Worm (Caenorhabditis elegans) whole organism, L4 larva: ENCODE measurements around the gene srx-137.
A peak's percentile ranks its signal among the peaks of the same experiment; 100 is the strongest.

ENCODE experiments used
- D1046.2 ChIP-seq: fragments of 200-800 bp; sonication (Bioruptor generic); IDR thresholded peaks from 2 replicates; pipeline ENCODE4 v1.3.6; 2022; ENCODE audit warnings: missing genetic modification characterization, missing compliant biosample characterization
- F10B5.3 ChIP-seq: sonication (generic microtip); optimal IDR thresholded peaks from 2 replicates; lab custom pipeline; 2016; ENCODE audit warnings: mild to moderate bottlenecking, missing genetic modification characterization, missing compliant biosample characterization
- F37D6.2 ChIP-seq: sonication (generic microtip); optimal IDR thresholded peaks from 2 replicates; lab custom pipeline; 2016; ENCODE audit warnings: mild to moderate bottlenecking, missing genetic modification characterization, missing compliant biosample characterization
- F44E2.7 ChIP-seq: fragments of 200-800 bp; sonication (Bioruptor generic); IDR thresholded peaks from 2 replicates; pipeline ENCODE4 v2.1.2; 2022; ENCODE audit warnings: missing genetic modification characterization, missing compliant biosample characterization
- F49E8.2 ChIP-seq: sonication (generic microtip); optimal IDR thresholded peaks from 2 replicates; lab custom pipeline; 2016; ENCODE audit warnings: missing compliant biosample characterization, mild to moderate bottlenecking, missing genetic modification characterization, borderline replicate concordance
- R02D3.7 ChIP-seq: fragments of 150-350 bp; sonication (generic microtip); optimal IDR thresholded peaks from 3 replicates; lab custom pipeline; 2014; ENCODE audit warnings: missing biosample characterization, missing genetic modification characterization
- T26A8.4 ChIP-seq: fragments of 200-800 bp; sonication (Bioruptor generic); IDR thresholded peaks from 2 replicates; pipeline ENCODE4 v1.3.6; 2022; ENCODE audit warnings: missing genetic modification characterization, missing compliant biosample characterization
- Y105C5A.15 ChIP-seq: fragments of 200-800 bp; sonication (Bioruptor generic); IDR thresholded peaks from 2 replicates; pipeline ENCODE4 v1.3.6; 2022; ENCODE audit warnings: missing genetic modification characterization, missing compliant biosample characterization
- Y5F2A.4 ChIP-seq: fragments of 200-800 bp; sonication (Bioruptor generic); optimal IDR thresholded peaks from 2 replicates; lab custom pipeline; 2018; ENCODE audit warnings: mild to moderate bottlenecking, missing genetic modification characterization, missing compliant biosample characterization
- ZK546.5 ChIP-seq, 2 experiments: sonication (generic microtip); optimal IDR thresholded peaks; 2 replicates each; lab custom pipeline; 2017; ENCODE audit warnings: missing biosample characterization in 2 of 2, missing genetic modification characterization in 2 of 2
- aha-1 ChIP-seq: fragments of 150-350 bp; peaks from one replicate; lab custom pipeline; 2014; ENCODE audit warnings: missing biosample characterization, missing genetic modification characterization
- aly-2 ChIP-seq: sonication (generic microtip); optimal IDR thresholded peaks from 2 replicates; lab custom pipeline; 2018; ENCODE audit warnings: missing biosample characterization, missing genetic modification characterization
- ama-1 ChIP-seq: fragments of 150-350 bp; optimal IDR thresholded peaks from 2 replicates; lab custom pipeline; 2014; ENCODE audit warnings: inconsistent platforms, mixed read lengths
- attf-4 ChIP-seq: sonication (generic microtip); optimal IDR thresholded peaks from 3 replicates; lab custom pipeline; 2017; ENCODE audit warnings: missing biosample characterization, missing genetic modification characterization
- ceh-28 ChIP-seq: fragments of 150-350 bp; optimal IDR thresholded peaks from 2 replicates; lab custom pipeline; 2014; ENCODE audit warnings: missing biosample characterization, missing genetic modification reagents, missing genetic modification characterization
- ceh-32 ChIP-seq: sonication (generic microtip); optimal IDR thresholded peaks from 2 replicates; lab custom pipeline; 2016; ENCODE audit warnings: mild to moderate bottlenecking, missing genetic modification characterization, missing compliant biosample characterization; ENCODE audit not compliant: poor library complexity
- ceh-44 ChIP-seq: fragments of 200-800 bp; sonication (Bioruptor generic); IDR thresholded peaks from 2 replicates; pipeline ENCODE4 v1.3.6; 2022; ENCODE audit warnings: missing genetic modification reagents, missing genetic modification characterization, missing compliant biosample characterization
- ceh-82 ChIP-seq: sonication (generic microtip); optimal IDR thresholded peaks from 2 replicates; lab custom pipeline; 2017; ENCODE audit warnings: missing biosample characterization, missing genetic modification characterization
- cey-2 ChIP-seq: sonication (generic microtip); optimal IDR thresholded peaks from 3 replicates; lab custom pipeline; 2017; ENCODE audit warnings: missing genetic modification characterization, mild to moderate bottlenecking, missing compliant biosample characterization, antibody characterized with exemption, borderline replicate concordance; ENCODE audit not compliant: insufficient read depth
- daf-16 ChIP-seq, 3 experiments: sonication (generic microtip); optimal IDR thresholded peaks; 2 replicates each; lab custom pipeline; 2016 to 2017; ENCODE audit warnings: missing genetic modification characterization in 3 of 3, missing genetic modification reagents in 3 of 3, mild to moderate bottlenecking in 2 of 3, missing compliant biosample characterization in 2 of 3, missing biosample characterization in 1 of 3, moderate library complexity in 1 of 3
- daf-19 ChIP-seq: fragments of 200-800 bp; sonication (Bioruptor generic); conservative IDR thresholded peaks from 2 replicates; pipeline ENCODE4 v1.3.6; 2022; ENCODE audit warnings: missing genetic modification characterization, missing compliant biosample characterization
- dmd-8 ChIP-seq: fragments of 200-800 bp; sonication (Bioruptor generic); IDR thresholded peaks from 2 replicates; pipeline ENCODE4 v1.3.6; 2022; ENCODE audit warnings: missing genetic modification characterization, missing compliant biosample characterization
- dpl-1 ChIP-seq: fragments of 150-350 bp; optimal IDR thresholded peaks from 2 replicates; lab custom pipeline; 2014; ENCODE audit warnings: missing biosample characterization, missing genetic modification reagents, missing genetic modification characterization
- duxl-1 ChIP-seq: sonication (generic microtip); optimal IDR thresholded peaks from 2 replicates; lab custom pipeline; 2016; ENCODE audit warnings: mild to moderate bottlenecking, missing genetic modification characterization, moderate library complexity, missing compliant biosample characterization; ENCODE audit not compliant: poor library complexity
- dve-1 ChIP-seq: sonication (generic microtip); optimal IDR thresholded peaks from 2 replicates; lab custom pipeline; 2017; ENCODE audit warnings: antibody characterized with exemption, mild to moderate bottlenecking, missing genetic modification characterization, missing compliant biosample characterization; ENCODE audit not compliant: insufficient read depth
- fos-1 ChIP-seq: fragments of 150-350 bp; optimal IDR thresholded peaks from 2 replicates; lab custom pipeline; 2014; ENCODE audit warnings: missing biosample characterization, missing genetic modification characterization
- gei-8 ChIP-seq: fragments of 200-800 bp; sonication (Bioruptor generic); optimal IDR thresholded peaks from 2 replicates; lab custom pipeline; 2018; ENCODE audit warnings: mild to moderate bottlenecking, missing genetic modification characterization, missing compliant biosample characterization
- hlh-30 ChIP-seq: sonication (generic microtip); optimal IDR thresholded peaks from 2 replicates; lab custom pipeline; 2017; ENCODE audit warnings: antibody characterized with exemption, mild to moderate bottlenecking, missing genetic modification characterization, missing compliant biosample characterization; ENCODE audit not compliant: insufficient read depth
- lim-7 ChIP-seq: fragments of 200-800 bp; sonication (Bioruptor generic); IDR thresholded peaks from 2 replicates; pipeline ENCODE4 v1.3.6; 2022; ENCODE audit warnings: missing genetic modification characterization, missing compliant biosample characterization
- lin-29 ChIP-seq: fragments of 200-800 bp; sonication (Bioruptor generic); IDR thresholded peaks from 2 replicates; pipeline ENCODE4 v1.3.6; 2022; ENCODE audit warnings: missing genetic modification reagents, missing genetic modification characterization, missing compliant biosample characterization
- lin-39 ChIP-seq: fragments of 150-350 bp; optimal IDR thresholded peaks from 2 replicates; lab custom pipeline; 2014; ENCODE audit warnings: missing biosample characterization, missing genetic modification reagents, missing genetic modification characterization
- madf-5 ChIP-seq, 2 experiments: fragments of 200-800 bp; sonication (Bioruptor generic); IDR thresholded peaks; 2 replicates each; pipeline ENCODE4 v1.3.6; 2022; ENCODE audit warnings: missing compliant biosample characterization in 2 of 2, missing genetic modification characterization in 2 of 2
- mes-2 ChIP-seq: sonication (generic microtip); optimal IDR thresholded peaks from 2 replicates; lab custom pipeline; 2016; ENCODE audit warnings: missing genotype, mild to moderate bottlenecking, missing genetic modification characterization, missing compliant biosample characterization; ENCODE audit not compliant: poor library complexity, severe bottlenecking
- nhr-10 ChIP-seq: fragments of 150-350 bp; optimal IDR thresholded peaks from 2 replicates; lab custom pipeline; 2014; ENCODE audit warnings: missing biosample characterization, missing genetic modification characterization
- nhr-11 ChIP-seq: fragments of 150-350 bp; optimal IDR thresholded peaks from 2 replicates; lab custom pipeline; 2014; ENCODE audit warnings: missing biosample characterization, missing genetic modification characterization
- nhr-25 ChIP-seq: sonication (generic microtip); optimal IDR thresholded peaks from 2 replicates; lab custom pipeline; 2017; ENCODE audit warnings: missing genetic modification characterization, mild to moderate bottlenecking, missing compliant biosample characterization, antibody characterized with exemption, moderate library complexity, borderline replicate concordance; ENCODE audit not compliant: insufficient read depth
- nhr-41 ChIP-seq: fragments of 200-800 bp; sonication (Bioruptor generic); IDR thresholded peaks from 2 replicates; pipeline ENCODE4 v1.3.6; 2022; ENCODE audit warnings: missing genetic modification reagents, missing genetic modification characterization, missing compliant biosample characterization
- nhr-42 ChIP-seq: fragments of 200-800 bp; sonication (Bioruptor generic); IDR thresholded peaks from 2 replicates; pipeline ENCODE4 v1.3.6; 2022; ENCODE audit warnings: missing genetic modification characterization, missing compliant biosample characterization
- nhr-48 ChIP-seq: sonication (generic microtip); optimal IDR thresholded peaks from 2 replicates; lab custom pipeline; 2016; ENCODE audit warnings: mild to moderate bottlenecking, missing genetic modification characterization, missing compliant biosample characterization
- nhr-6 ChIP-seq: fragments of 150-350 bp; optimal IDR thresholded peaks from 2 replicates; lab custom pipeline; 2014; ENCODE audit warnings: missing biosample characterization, missing genetic modification characterization
- pqm-1 ChIP-seq: sonication (generic microtip); optimal IDR thresholded peaks from 2 replicates; lab custom pipeline; 2017; ENCODE audit warnings: missing biosample characterization, missing genetic modification characterization
- rbr-2 ChIP-seq: sonication (generic microtip); optimal IDR thresholded peaks from 2 replicates; lab custom pipeline; 2016; ENCODE audit warnings: missing genotype, missing genetic modification characterization, missing compliant biosample characterization
- saeg-2 ChIP-seq: fragments of 200-800 bp; sonication (Bioruptor generic); IDR thresholded peaks from 2 replicates; pipeline ENCODE4 v1.3.6; 2022; ENCODE audit warnings: missing genetic modification reagents, missing genetic modification characterization, missing compliant biosample characterization
- set-16 ChIP-seq: fragments of 200-800 bp; sonication (Bioruptor generic); IDR thresholded peaks from 2 replicates; pipeline ENCODE4 v1.3.6; 2022; ENCODE audit warnings: missing genetic modification reagents, missing genetic modification characterization, missing compliant biosample characterization
- snpc-1.2 ChIP-seq: fragments of 200-800 bp; sonication (Bioruptor generic); IDR thresholded peaks from 2 replicates; pipeline ENCODE4 v1.3.6; 2022; ENCODE audit warnings: missing genetic modification reagents, missing genetic modification characterization, missing compliant biosample characterization
- snpc-4 ChIP-seq: fragments of 150-350 bp; optimal IDR thresholded peaks from 2 replicates; lab custom pipeline; 2014; ENCODE audit warnings: missing biosample characterization, missing genetic modification characterization
- spr-1 ChIP-seq: sonication (generic microtip); optimal IDR thresholded peaks from 2 replicates; lab custom pipeline; 2016; ENCODE audit warnings: mild to moderate bottlenecking, missing genetic modification characterization, missing compliant biosample characterization
- unc-130 ChIP-seq: sonication (generic microtip); optimal IDR thresholded peaks from 2 replicates; lab custom pipeline; 2016; ENCODE audit warnings: missing genetic modification reagents, missing genetic modification characterization, missing compliant biosample characterization
- zag-1 ChIP-seq: fragments of 150-350 bp; optimal IDR thresholded peaks from 2 replicates; lab custom pipeline; 2014; ENCODE audit warnings: missing biosample characterization, missing genetic modification characterization
- zfp-3 ChIP-seq: fragments of 200-800 bp; sonication (Bioruptor generic); conservative IDR thresholded peaks from 2 replicates; pipeline ENCODE4 v1.3.6; 2022; ENCODE audit warnings: missing genetic modification reagents, missing genetic modification characterization, missing compliant biosample characterization
- zip-2 ChIP-seq: fragments of 150-350 bp; optimal IDR thresholded peaks from 2 replicates; lab custom pipeline; 2014; ENCODE audit warnings: missing biosample characterization, missing genetic modification characterization

The srx-137 gene

ce11 chrV:13909400-13909799 lies 46.8 kb downstream of the srx-137 start, which contains the start of gene C06B3.7 (continued):
- TF ChIP-seq ceh-82 (tag; lab: Kevin White, UChicago) = no peak
- TF ChIP-seq T26A8.4 (GFP tag; lab: Robert Waterston, UW) = 0 out of 2 replicates have a peak, but pooled peaks have one; percentile 29
- no peak for TF ChIP-seq ceh-28
- TF ChIP-seq fos-1 (tag; lab: Kevin White, UChicago) = peak; percentile 73
- 0 out of 2 replicates have a peak, but pooled peaks have one; percentile 10 for TF ChIP-seq saeg-2
- TF ChIP-seq lim-7 (GFP tag; lab: Robert Waterston, UW) = no peak
- TF ChIP-seq zfp-3 (GFP tag; lab: Robert Waterston, UW) = no peak
- no peak for TF ChIP-seq gei-8
- TF ChIP-seq F37D6.2 = no peak
- no peak for TF ChIP-seq zag-1 (tag; lab: Kevin White, UChicago)
- no peak for TF ChIP-seq F10B5.3 (tag; lab: Kevin White, UChicago)
- no peak for TF ChIP-seq lin-29
- no peak for TF ChIP-seq madf-5 (GFP tag; IDR thresholded peaks at IDR 0.05; lab: Robert Waterston, UW)
- TF ChIP-seq F49E8.2 (tag; lab: Kevin White, UChicago) = no peak
- no peak for TF ChIP-seq spr-1 (tag; lab: Kevin White, UChicago)
- TF ChIP-seq nhr-10 (tag; lab: Kevin White, UChicago) = peak; percentile 78
- TF ChIP-seq pqm-1 = peak; percentile 57
- peak; percentile 95 for TF ChIP-seq dve-1 (tag; lab: Kevin White, UChicago)
- no peak for TF ChIP-seq ceh-44 (GFP tag; lab: Robert Waterston, UW)
- TF ChIP-seq daf-16 (GFP tag; optimal IDR thresholded peaks at IDR 0.05; lab: Kevin White, UChicago) = peak; percentile 51 to 83
- TF ChIP-seq daf-16 (tag; optimal IDR thresholded peaks at IDR 0.05; lab: Kevin White, UChicago) = peak; percentile 99
- peak; percentile 83 for TF ChIP-seq zip-2 (tag; lab: Kevin White, UChicago)
- TF ChIP-seq cey-2 (tag; lab: Kevin White, UChicago) = peak; percentile 65
- peak; percentile 99 for TF ChIP-seq aha-1 (tag; lab: Kevin White, UChicago)
- TF ChIP-seq set-16 (GFP tag; lab: Robert Waterston, UW) = no peak
- TF ChIP-seq Y105C5A.15 (GFP tag; lab: Robert Waterston, UW) = no peak
- TF ChIP-seq nhr-41 (GFP tag; lab: Robert Waterston, UW) = no peak
- no peak for TF ChIP-seq snpc-1.2 (GFP tag; lab: Robert Waterston, UW)
- no peak for TF ChIP-seq ZK546.5 (tag; optimal IDR thresholded peaks at IDR 0.05; lab: Kevin White, UChicago)
- peak; percentile 81 for TF ChIP-seq ama-1 (lab: Kevin White, UChicago)
- peak; percentile 52 for TF ChIP-seq dpl-1
- TF ChIP-seq duxl-1 (tag; lab: Kevin White, UChicago) = no peak
- no peak for TF ChIP-seq nhr-42 (GFP tag; lab: Robert Waterston, UW)
- no peak for TF ChIP-seq R02D3.7 (tag; lab: Kevin White, UChicago)
- no peak for TF ChIP-seq ceh-32
- TF ChIP-seq attf-4 = no peak
- TF ChIP-seq nhr-11 (tag; lab: Kevin White, UChicago) = peak; percentile 98
- peak; percentile 99 for TF ChIP-seq hlh-30 (tag; lab: Kevin White, UChicago)
- TF ChIP-seq unc-130 = no peak
- TF ChIP-seq nhr-6 (tag; lab: Kevin White, UChicago) = peak; percentile 91
- no peak for TF ChIP-seq daf-19
- peak; percentile 75 for TF ChIP-seq nhr-48 (tag; lab: Kevin White, UChicago)
- TF ChIP-seq mes-2 (tag; lab: Kevin White, UChicago) = no peak
- no peak for TF ChIP-seq rbr-2 (tag; lab: Kevin White, UChicago)
- no peak for TF ChIP-seq lin-39 (tag; lab: Kevin White, UChicago)
- no peak for TF ChIP-seq aly-2
- TF ChIP-seq nhr-25 (tag; lab: Kevin White, UChicago) = peak; percentile 52
- no peak for TF ChIP-seq dmd-8 (GFP tag; lab: Robert Waterston, UW)
- TF ChIP-seq snpc-4 = no peak
- TF ChIP-seq D1046.2 (GFP tag; lab: Robert Waterston, UW) = no peak
- TF ChIP-seq Y5F2A.4 = no peak
- TF ChIP-seq F44E2.7 = no peak
